Fruit fly (Drosophila melanogaster) S2 (cell line): ENCODE results near the gene CG7739.

ENCODE experiments used
- CG8478 ChIP-seq: fragments of >200 bp; optimal IDR thresholded peaks from 2 replicates; lab custom pipeline; 2018
- CTCF ChIP-seq, 2 experiments: fragments of >200 bp; optimal IDR thresholded peaks; 2 replicates each; lab custom pipeline; 2018

CG7739 gene

DNA sequence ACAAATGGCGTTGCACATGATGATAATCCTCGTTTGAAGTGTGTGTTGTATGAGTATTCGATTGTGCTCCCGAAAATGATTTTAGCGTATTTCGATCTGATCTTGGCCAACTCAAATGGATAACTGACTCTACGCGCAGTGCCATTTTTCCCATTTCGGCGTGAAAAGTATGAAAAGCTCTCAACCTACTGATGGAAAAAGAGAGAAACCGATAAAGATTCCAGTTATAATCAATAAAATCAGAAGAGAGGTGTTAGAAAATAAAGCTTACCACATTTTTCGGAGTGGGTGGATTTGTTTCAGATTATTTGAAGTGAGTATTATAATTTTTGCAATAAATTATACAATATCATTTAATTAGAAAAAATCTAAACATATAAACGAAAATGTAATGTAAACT lies 43.4 kb downstream of the CG7739 start, which contains the start of gene mex1:
Gene mex1, minus strand, starts transcription at position 101 of the 400 bp plus-strand sequence.
- TF ChIP-seq CTCF (optimal IDR thresholded peaks at IDR 0.05; lab: Kevin White, UChicago) = no peak
- TF ChIP-seq CG8478 (lab: Kevin White, UChicago) = no peak

DNA sequence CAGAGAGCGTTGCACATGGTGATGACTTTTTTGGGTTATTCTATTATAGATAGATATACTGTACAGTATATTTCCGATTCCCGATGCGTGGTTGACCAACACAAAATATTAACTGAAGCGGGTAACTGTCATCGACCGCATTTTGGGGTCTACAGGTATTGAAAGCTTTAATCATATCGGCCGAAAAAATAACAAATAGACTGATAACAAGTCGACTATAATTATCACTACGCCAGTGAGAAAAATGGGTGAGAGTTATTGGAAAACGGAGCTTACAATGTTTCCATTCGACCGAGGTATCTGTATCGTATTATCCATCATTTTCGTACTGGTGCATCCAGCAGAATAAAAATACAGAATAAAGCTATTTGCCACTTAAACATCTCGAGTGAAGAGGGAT lies 44.5 kb downstream of the CG7739 start:
- no peak for TF ChIP-seq CTCF (optimal IDR thresholded peaks at IDR 0.05; lab: Kevin White, UChicago)
- no peak for TF ChIP-seq CG8478 (lab: Kevin White, UChicago)

DNA sequence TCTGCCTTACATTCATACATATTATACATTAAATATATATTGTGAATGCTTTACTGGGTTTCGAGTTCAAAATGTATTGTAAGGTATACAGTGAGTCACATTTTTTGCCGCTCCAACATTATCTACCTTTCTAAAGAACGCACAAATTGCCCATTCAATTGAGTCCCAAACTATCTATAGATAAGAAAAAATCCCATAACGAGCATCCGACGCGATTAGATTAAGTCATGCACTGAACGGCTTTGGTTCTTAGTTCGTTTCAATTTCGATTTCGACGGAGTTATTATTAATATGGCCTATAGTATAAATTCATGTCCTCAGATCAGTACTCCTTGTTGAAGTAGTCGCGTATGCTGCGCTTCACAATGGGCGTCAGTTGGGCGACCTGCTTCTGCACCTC lies 45.4 kb downstream of the CG7739 start:
- no peak for TF ChIP-seq CTCF (optimal IDR thresholded peaks at IDR 0.05; lab: Kevin White, UChicago)

DNA sequence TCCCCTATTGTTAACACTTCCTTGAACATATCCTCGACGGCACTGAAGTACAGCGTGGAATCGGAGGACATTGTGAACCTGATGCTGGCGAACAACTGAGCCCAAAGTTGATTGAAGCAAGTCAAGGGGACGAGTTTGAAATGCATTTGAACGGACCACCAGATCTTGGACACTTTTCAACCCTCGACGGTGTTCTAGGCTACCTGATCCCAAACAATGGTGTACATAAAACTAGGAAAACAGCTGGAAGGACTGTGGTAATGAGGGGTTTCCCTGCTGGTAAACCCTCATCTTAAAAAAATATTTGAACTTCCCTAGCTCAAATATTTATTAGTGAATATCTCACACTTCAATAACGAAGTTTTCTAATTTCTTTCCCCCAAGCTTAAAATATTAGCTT lies 45.9 kb downstream of the CG7739 start, which contains the start of gene CG13454:
Gene CG13454, minus strand, starts transcription at position 101 of the 400 bp plus-strand sequence.
- TF ChIP-seq CTCF (optimal IDR thresholded peaks at IDR 0.05; lab: Kevin White, UChicago) = no peak
- TF ChIP-seq CG8478 (lab: Kevin White, UChicago) = no peak

DNA sequence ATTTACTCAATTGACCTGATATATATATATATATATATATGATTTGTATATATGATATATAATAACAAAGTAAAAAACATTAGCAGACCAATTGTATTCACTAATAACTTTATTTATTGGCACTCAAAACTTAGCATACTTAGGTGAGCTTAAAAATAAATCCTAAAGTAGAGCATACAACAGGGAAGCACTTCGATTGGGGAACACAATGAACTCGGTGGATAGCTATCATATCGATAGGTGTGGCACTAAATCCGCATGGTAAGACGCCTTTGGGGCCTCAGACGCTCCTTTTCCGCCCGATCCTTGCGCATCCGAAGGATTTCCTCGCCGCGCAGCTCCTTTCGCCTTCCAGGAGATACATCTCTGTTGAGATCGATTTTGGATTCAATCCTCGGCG lies 46.4 kb downstream of the CG7739 start:
- TF ChIP-seq CG8478 (lab: Kevin White, UChicago) (no peak), CTCF (optimal IDR thresholded peaks at IDR 0.05; lab: Kevin White, UChicago) (no peak)

DNA sequence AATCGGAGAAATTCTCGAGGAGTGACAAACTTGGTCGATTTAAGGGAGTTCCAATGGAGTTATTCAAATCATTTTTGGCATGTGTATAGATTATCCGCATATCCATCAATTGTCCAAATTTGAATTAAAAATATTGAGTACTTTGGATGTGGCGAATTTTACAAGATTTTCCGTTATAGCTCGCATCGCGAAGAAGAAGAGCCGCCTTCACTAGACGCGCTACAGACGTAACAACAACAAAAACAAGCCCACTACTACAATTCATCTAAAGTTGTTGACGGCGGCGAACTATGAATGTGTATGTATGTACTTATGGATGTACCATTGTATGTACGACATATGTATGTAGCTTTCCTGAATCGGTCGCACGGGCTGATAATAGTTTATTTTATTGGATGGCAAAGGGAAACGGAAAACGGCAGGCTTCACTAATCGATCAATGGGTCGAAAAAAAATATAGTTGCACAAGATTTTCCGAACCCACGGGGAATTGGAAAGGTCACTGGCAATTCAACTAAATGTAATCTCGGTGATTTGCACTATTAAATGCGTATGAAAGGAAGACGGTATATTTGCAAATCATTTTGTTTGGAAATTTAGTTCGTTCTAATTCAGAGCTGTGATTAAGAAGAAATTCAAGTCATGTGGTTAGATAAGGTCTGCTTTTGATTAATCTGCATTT lies 47.9 kb downstream of the CG7739 start:
- TF ChIP-seq CG8478 (lab: Kevin White, UChicago) = no peak
- no peak for TF ChIP-seq CTCF (optimal IDR thresholded peaks at IDR 0.05; lab: Kevin White, UChicago)

DNA sequence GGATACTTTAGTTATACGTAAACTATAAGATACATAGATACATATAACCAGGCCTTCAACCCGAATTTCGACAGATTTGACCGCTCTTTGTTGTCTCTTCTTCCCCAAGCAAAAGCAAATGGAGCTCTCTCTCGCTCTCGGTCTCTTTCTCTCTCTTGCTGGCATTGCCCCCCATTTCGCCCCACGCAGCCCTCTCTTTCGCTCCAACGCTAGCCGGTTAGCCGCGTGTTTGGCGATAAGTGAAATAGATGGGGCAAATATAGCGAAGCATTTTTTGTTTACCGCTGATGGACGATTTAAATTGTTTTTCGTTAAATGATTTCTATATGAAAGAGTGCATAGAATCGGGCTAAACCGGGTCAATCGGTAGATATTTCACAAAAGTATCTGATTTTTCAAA lies 48.5 kb downstream of the CG7739 start:
- TF ChIP-seq CG8478 (lab: Kevin White, UChicago) = no peak

DNA sequence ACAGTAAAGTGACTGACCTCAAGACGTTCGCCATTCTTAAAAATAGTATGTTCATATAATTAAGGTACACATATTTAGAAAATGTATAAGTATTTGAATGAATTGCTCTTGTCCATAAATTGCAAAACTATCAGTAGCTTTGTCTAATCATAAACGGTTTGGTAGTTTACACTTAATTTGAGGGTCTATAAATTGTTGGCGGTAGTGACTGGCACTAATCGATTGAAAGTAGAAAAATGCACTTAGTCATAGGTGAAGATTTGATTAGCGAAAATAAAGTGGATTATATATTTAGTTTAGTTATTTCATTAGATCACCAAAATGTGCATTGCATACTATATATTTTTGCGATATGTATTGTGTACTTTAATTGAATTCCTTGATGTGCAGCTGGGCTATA lies 49.1 kb downstream of the CG7739 start:
- TF ChIP-seq CG8478 (lab: Kevin White, UChicago) (no peak), CTCF (optimal IDR thresholded peaks at IDR 0.05; lab: Kevin White, UChicago) (no peak)

DNA sequence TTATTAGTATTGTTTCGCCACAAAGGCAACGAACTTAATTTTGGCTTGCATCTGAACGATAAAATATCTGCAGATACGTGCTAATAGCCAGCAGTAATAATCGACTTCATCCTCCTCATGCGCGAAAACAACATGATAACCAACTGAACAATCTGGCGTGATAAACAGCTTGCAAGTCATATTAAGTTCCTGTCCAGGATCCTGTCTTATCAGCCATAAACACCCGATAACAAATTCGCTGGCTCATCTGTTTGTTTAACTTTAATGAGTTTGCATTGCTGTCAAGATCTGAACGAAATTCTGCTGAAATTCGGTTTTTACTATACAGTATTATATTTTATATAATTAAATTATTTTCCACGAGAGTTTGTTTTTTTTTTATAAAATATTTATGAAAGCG lies 49.6 kb downstream of the CG7739 start:
- TF ChIP-seq CTCF (optimal IDR thresholded peaks at IDR 0.05; lab: Kevin White, UChicago) (no peak), CG8478 (lab: Kevin White, UChicago) (no peak)

DNA sequence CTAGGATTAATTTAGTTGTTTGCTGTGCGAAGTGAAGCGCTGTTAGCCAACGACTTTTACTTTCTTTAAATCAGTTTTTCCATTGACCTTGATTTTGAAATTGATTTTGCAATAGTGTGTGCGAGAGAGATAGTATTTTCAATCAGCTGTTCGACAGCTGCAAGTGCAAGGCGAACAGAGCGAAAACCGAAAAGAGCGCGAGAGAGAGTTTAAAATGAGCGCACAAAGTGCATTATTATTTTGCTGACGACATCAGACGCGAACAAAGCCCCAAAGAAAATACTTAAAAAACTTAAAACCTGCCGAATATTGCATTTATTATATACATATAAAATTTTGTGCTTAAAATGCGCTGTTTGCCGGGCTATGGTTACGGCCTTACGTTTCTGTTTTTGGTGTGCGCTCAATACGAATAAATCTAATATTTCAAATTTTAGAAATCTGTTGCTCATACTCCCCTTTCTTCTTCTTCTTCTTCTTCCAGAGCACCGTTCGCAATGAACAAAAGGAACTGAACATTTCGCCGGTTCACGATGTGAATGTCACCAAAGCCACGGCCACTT lies 51.1 kb downstream of the CG7739 start:
- no peak for TF ChIP-seq CG8478 (lab: Kevin White, UChicago)
- no peak for TF ChIP-seq CTCF (optimal IDR thresholded peaks at IDR 0.05; lab: Kevin White, UChicago)

DNA sequence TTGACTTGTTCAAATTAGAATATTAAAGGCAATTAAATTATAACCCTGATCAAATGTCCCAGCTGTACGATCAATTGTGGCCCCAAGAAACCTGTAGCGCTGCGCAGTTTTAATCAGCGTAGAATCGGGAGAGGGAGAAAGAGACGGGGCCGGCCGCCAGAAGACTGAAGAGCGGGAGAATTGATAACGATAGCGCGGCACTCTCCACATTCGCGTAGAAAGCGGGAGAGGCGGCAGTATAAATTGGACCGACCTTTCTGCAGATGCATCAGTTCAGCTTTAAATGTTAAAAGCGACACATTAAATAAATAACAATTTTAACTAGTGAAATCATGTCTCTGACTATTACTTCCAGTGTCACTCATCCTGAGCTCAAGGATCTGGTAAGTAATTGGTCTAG lies 52.1 kb downstream of the CG7739 start, which contains the start of gene MsrA:
Gene MsrA, plus strand, starts transcription at position 266 of the 400 bp plus-strand sequence.
- TF ChIP-seq CG8478 (lab: Kevin White, UChicago) (no peak), CTCF (optimal IDR thresholded peaks at IDR 0.05; lab: Kevin White, UChicago) (no peak)
